Worm (Caenorhabditis elegans) whole organism, young adult: Measurements from ENCODE around the gene ech-6.

ENCODE experiments used
- B0336.3 ChIP-seq: fragments of 200-800 bp; sonication (Bioruptor generic); IDR thresholded peaks from 2 replicates; pipeline ENCODE4 v1.3.6; 2022; ENCODE audit warnings: missing genetic modification characterization, missing compliant biosample characterization
- C17E4.6 ChIP-seq: fragments of 200-800 bp; sonication (Bioruptor generic); IDR thresholded peaks from 2 replicates; pipeline ENCODE4 v1.3.6; 2022; ENCODE audit warnings: missing genetic modification reagents, missing genetic modification characterization, missing compliant biosample characterization
- D2030.7 ChIP-seq: fragments of 200-800 bp; sonication (Bioruptor generic); IDR thresholded peaks from 2 replicates; pipeline ENCODE4 v1.3.6; 2022; ENCODE audit warnings: missing genetic modification reagents, missing genetic modification characterization, missing compliant biosample characterization
- F10E7.11 ChIP-seq: sonication (generic microtip); optimal IDR thresholded peaks from 2 replicates; lab custom pipeline; 2017; ENCODE audit warnings: mild to moderate bottlenecking, missing genetic modification characterization, moderate library complexity, missing compliant biosample characterization
- F33H1.4 ChIP-seq: fragments of 200-800 bp; sonication (Bioruptor generic); IDR thresholded peaks from 2 replicates; pipeline ENCODE4 v1.3.6; 2022; ENCODE audit warnings: missing genetic modification reagents, missing genetic modification characterization, missing compliant biosample characterization
- F49E8.2 ChIP-seq: sonication (generic microtip); optimal IDR thresholded peaks from 3 replicates; lab custom pipeline; 2017; ENCODE audit warnings: missing genetic modification characterization, mild to moderate bottlenecking, missing compliant biosample characterization, antibody characterized with exemption, moderate library complexity; ENCODE audit not compliant: insufficient read depth
- F52B5.7 ChIP-seq: sonication (generic microtip); optimal IDR thresholded peaks from 2 replicates; lab custom pipeline; 2016; ENCODE audit warnings: mild to moderate bottlenecking, missing genetic modification characterization, missing compliant biosample characterization
- F57A8.1 ChIP-seq: fragments of 200-800 bp; sonication (Bioruptor generic); optimal IDR thresholded peaks from 2 replicates; lab custom pipeline; 2018; ENCODE audit warnings: mild to moderate bottlenecking, missing genetic modification characterization, moderate library complexity, missing compliant biosample characterization
- K12H6.12 ChIP-seq: fragments of 200-800 bp; sonication (Bioruptor generic); optimal IDR thresholded peaks from 2 replicates; lab custom pipeline; 2018; ENCODE audit warnings: mild to moderate bottlenecking, missing genetic modification characterization, missing compliant biosample characterization
- Y56A3A.18 ChIP-seq: fragments of 200-800 bp; sonication (Bioruptor generic); IDR thresholded peaks from 2 replicates; pipeline ENCODE4 v1.3.6; 2022; ENCODE audit warnings: missing genetic modification reagents, missing genetic modification characterization, missing compliant biosample characterization
- Y67H2A.10 ChIP-seq: fragments of 200-800 bp; sonication (Bioruptor generic); conservative IDR thresholded peaks from 2 replicates; pipeline ENCODE4 v1.3.6; 2022; ENCODE audit warnings: missing genetic modification reagents, missing genetic modification characterization, missing compliant biosample characterization
- Y95B8A.8 ChIP-seq: fragments of 200-800 bp; sonication (Bioruptor generic); IDR thresholded peaks from 2 replicates; pipeline ENCODE4 v1.3.6; 2022; ENCODE audit warnings: missing genetic modification reagents, missing genetic modification characterization, missing compliant biosample characterization
- akir-1 ChIP-seq: fragments of 200-800 bp; sonication (Bioruptor generic); optimal IDR thresholded peaks from 2 replicates; lab custom pipeline; 2018; ENCODE audit warnings: mild to moderate bottlenecking, missing genetic modification characterization, moderate library complexity, missing compliant biosample characterization
- atf-7 ChIP-seq: sonication (generic microtip); optimal IDR thresholded peaks from 2 replicates; lab custom pipeline; 2017; ENCODE audit warnings: mild to moderate bottlenecking, missing genetic modification characterization, missing compliant biosample characterization
- attf-6 ChIP-seq: fragments of 200-800 bp; sonication (Bioruptor generic); IDR thresholded peaks from 2 replicates; pipeline ENCODE4 v1.3.6; 2022; ENCODE audit warnings: missing genetic modification reagents, missing genetic modification characterization, missing compliant biosample characterization
- bed-2 ChIP-seq: fragments of 200-800 bp; sonication (Bioruptor generic); IDR thresholded peaks from 2 replicates; pipeline ENCODE4 v1.3.6; 2022; ENCODE audit warnings: missing genetic modification reagents, missing genetic modification characterization, missing compliant biosample characterization
- ccch-3 ChIP-seq: fragments of 200-800 bp; sonication (Bioruptor generic); optimal IDR thresholded peaks from 2 replicates; lab custom pipeline; 2018; ENCODE audit warnings: mild to moderate bottlenecking, missing genetic modification characterization, missing compliant biosample characterization
- ceh-27 ChIP-seq: fragments of 200-800 bp; sonication (Bioruptor generic); optimal IDR thresholded peaks from 2 replicates; lab custom pipeline; 2018; ENCODE audit warnings: mild to moderate bottlenecking, missing genetic modification characterization, moderate library complexity, missing compliant biosample characterization
- ceh-79 ChIP-seq: sonication (generic microtip); optimal IDR thresholded peaks from 2 replicates; lab custom pipeline; 2017; ENCODE audit warnings: mild to moderate bottlenecking, missing genetic modification characterization, missing compliant biosample characterization
- dpl-1 ChIP-seq: fragments of 150-350 bp; optimal IDR thresholded peaks from 2 replicates; lab custom pipeline; 2014; ENCODE audit warnings: missing biosample characterization, missing genetic modification reagents, missing genetic modification characterization
- efl-1 ChIP-seq: fragments of 150-350 bp; optimal IDR thresholded peaks from 2 replicates; lab custom pipeline; 2014; ENCODE audit warnings: missing biosample characterization, missing genetic modification reagents, missing genetic modification characterization
- egl-44 ChIP-seq: fragments of 200-800 bp; sonication (Bioruptor generic); IDR thresholded peaks from 2 replicates; pipeline ENCODE4 v1.3.6; 2022; ENCODE audit warnings: missing genetic modification reagents, missing genetic modification characterization, missing compliant biosample characterization
- him-1 ChIP-seq: sonication (generic microtip); optimal IDR thresholded peaks from 2 replicates; lab custom pipeline; 2016; ENCODE audit warnings: missing genotype, missing genetic modification reagents, missing genetic modification characterization, missing compliant biosample characterization
- hmg-1.2 ChIP-seq: fragments of 200-800 bp; sonication (Bioruptor generic); IDR thresholded peaks from 2 replicates; pipeline ENCODE4 v1.3.6; 2022; ENCODE audit warnings: missing genetic modification reagents, missing genetic modification characterization, missing compliant biosample characterization
- hmg-20 ChIP-seq: fragments of 200-800 bp; sonication (Bioruptor generic); IDR thresholded peaks from 2 replicates; pipeline ENCODE4 v1.3.6; 2022; ENCODE audit warnings: missing genetic modification reagents, missing genetic modification characterization, missing compliant biosample characterization
- hrde-1 ChIP-seq: sonication (generic microtip); optimal IDR thresholded peaks from 2 replicates; lab custom pipeline; 2016; ENCODE audit warnings: missing genetic modification characterization, mild to moderate bottlenecking, missing compliant biosample characterization, moderate library complexity, missing genotype, missing genetic modification reagents, borderline replicate concordance
- hsf-1 ChIP-seq: fragments of 200-800 bp; sonication (Bioruptor generic); IDR thresholded peaks from 2 replicates; pipeline ENCODE4 v1.3.6; 2022; ENCODE audit warnings: missing genetic modification reagents, missing genetic modification characterization, missing compliant biosample characterization
- lin-26 ChIP-seq: fragments of 200-800 bp; sonication (Bioruptor generic); IDR thresholded peaks from 2 replicates; pipeline ENCODE4 v1.3.6; 2022; ENCODE audit warnings: missing genetic modification reagents, missing genetic modification characterization, missing compliant biosample characterization
- lsl-1 ChIP-seq: fragments of 200-800 bp; sonication (Bioruptor generic); optimal IDR thresholded peaks from 2 replicates; lab custom pipeline; 2018; ENCODE audit warnings: mild to moderate bottlenecking, missing genetic modification characterization, moderate library complexity, missing compliant biosample characterization
- madf-8 ChIP-seq: fragments of 200-800 bp; sonication (Bioruptor generic); conservative IDR thresholded peaks from 2 replicates; pipeline ENCODE4 v1.3.6; 2022; ENCODE audit warnings: missing genetic modification reagents, missing genetic modification characterization, missing compliant biosample characterization
- mcd-1 ChIP-seq: fragments of 200-800 bp; sonication (Bioruptor generic); IDR thresholded peaks from 2 replicates; pipeline ENCODE4 v1.3.6; 2022; ENCODE audit warnings: missing genetic modification reagents, missing genetic modification characterization, missing compliant biosample characterization
- nhr-27 ChIP-seq: fragments of 200-800 bp; sonication (Bioruptor generic); optimal IDR thresholded peaks from 2 replicates; lab custom pipeline; 2018; ENCODE audit warnings: mild to moderate bottlenecking, missing genetic modification characterization, moderate library complexity, missing compliant biosample characterization
- nhr-80 ChIP-seq: sonication (generic microtip); optimal IDR thresholded peaks from 2 replicates; lab custom pipeline; 2016; ENCODE audit warnings: missing genetic modification characterization, missing compliant biosample characterization
- pbrm-1 ChIP-seq: fragments of 200-800 bp; sonication (Bioruptor generic); IDR thresholded peaks from 2 replicates; pipeline ENCODE4 v1.3.6; 2022; ENCODE audit warnings: missing genetic modification reagents, missing genetic modification characterization, missing compliant biosample characterization
- pha-4 ChIP-seq: fragments of 150-350 bp; sonication (generic microtip); optimal IDR thresholded peaks from 2 replicates; lab custom pipeline; 2014; ENCODE audit warnings: missing biosample characterization, missing genetic modification reagents, missing genetic modification characterization
- repo-1 ChIP-seq: sonication (generic microtip); optimal IDR thresholded peaks from 2 replicates; lab custom pipeline; 2017; ENCODE audit warnings: mild to moderate bottlenecking, missing genetic modification characterization, missing compliant biosample characterization
- rpc-1 ChIP-seq, 2 experiments: fragments of 150-350 bp in 1 of 2; sonication (generic microtip) in 1 of 2; optimal IDR thresholded peaks; 2 replicates each; lab custom pipeline; 2014 to 2018; ENCODE audit warnings: missing biosample characterization in 1 of 2, missing genetic modification characterization in 1 of 2, missing genetic modification reagents in 1 of 2, missing genotype in 1 of 2
- snpc-1.3 ChIP-seq: sonication (generic microtip); optimal IDR thresholded peaks from 2 replicates; lab custom pipeline; 2017; ENCODE audit warnings: missing genetic modification characterization, mild to moderate bottlenecking, missing compliant biosample characterization, antibody characterized with exemption, moderate library complexity, missing genotype, missing genetic modification reagents; ENCODE audit not compliant: insufficient read depth
- snpc-3.4 ChIP-seq: sonication (generic microtip); optimal IDR thresholded peaks from 2 replicates; lab custom pipeline; 2017; ENCODE audit warnings: missing genetic modification characterization, mild to moderate bottlenecking, missing compliant biosample characterization, antibody characterized with exemption, moderate library complexity, missing genotype, missing genetic modification reagents
- snpc-4 ChIP-seq, 5 experiments: fragments of 150-350 bp in 1 of 5; sonication (generic microtip) in 4 of 5; optimal IDR thresholded peaks; 2 replicates each; lab custom pipeline; 2014 to 2018; ENCODE audit warnings: missing genetic modification characterization in 5 of 5, missing biosample characterization in 3 of 5, antibody characterized with exemption in 2 of 5, mild to moderate bottlenecking in 2 of 5, missing compliant biosample characterization in 2 of 5, missing genotype in 2 of 5, moderate library complexity in 2 of 5, missing genetic modification reagents in 1 of 5
- xnd-1 ChIP-seq: sonication (generic microtip); optimal IDR thresholded peaks from 2 replicates; lab custom pipeline; 2016; ENCODE audit warnings: missing genotype, missing genetic modification reagents, missing genetic modification characterization, missing compliant biosample characterization
- zim-3 ChIP-seq: sonication (generic microtip); optimal IDR thresholded peaks from 2 replicates; lab custom pipeline; 2017; ENCODE audit warnings: mild to moderate bottlenecking, missing genetic modification characterization, moderate library complexity, missing compliant biosample characterization

ech-6 gene

DNA sequence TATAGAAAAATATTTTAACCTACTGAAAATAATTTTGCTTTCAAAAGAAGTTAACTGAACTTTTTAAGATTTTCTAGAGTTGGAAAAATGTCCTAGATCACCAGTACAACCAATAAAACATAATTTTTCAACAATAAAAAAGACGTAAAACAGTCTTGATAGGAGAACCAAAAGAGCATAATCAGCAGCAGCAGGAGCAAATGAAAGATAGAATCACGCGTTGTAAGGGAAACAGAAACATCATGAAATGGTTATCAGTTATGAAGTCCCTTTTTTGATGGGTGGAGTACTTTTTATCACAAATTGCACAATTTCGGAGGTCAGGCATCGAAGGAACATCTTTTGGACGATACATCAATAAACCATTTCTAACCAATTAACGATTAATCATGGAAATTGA lies 30.7 kb downstream of the ech-6 start:
- no peak for TF ChIP-seq pha-4
- peak; percentile 92 for TF ChIP-seq nhr-80 (tag; lab: Kevin White, UChicago)
- TF ChIP-seq snpc-4 (GFP tag; optimal IDR thresholded peaks at IDR 0.05; lab: Kevin White, UChicago) = no peak
- TF ChIP-seq snpc-4 (tag; optimal IDR thresholded peaks at IDR 0.05; lab: Kevin White, UChicago) = peak in 1 of 4 experiments; percentile 44

DNA sequence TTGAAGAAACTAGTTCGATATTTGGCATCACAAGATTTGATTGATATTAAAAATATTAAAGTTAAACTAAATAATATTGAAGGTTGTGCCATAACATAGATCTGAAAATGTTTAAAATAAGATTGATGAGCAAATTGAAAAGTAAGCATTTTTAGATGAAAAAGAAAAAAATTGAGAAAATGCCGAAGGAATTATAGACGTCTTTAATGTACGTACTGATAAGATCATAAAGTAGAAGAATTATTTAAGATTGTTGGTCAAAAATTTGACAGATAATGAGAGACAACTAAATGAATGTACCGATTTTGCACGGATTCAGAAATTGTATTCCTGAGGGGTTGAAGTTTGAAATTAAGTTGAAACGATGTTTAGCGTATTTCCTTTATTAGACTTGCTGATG lies 32.5 kb downstream of the ech-6 start, which contains the start of gene ncx-7:
TSS of gene ncx-7 (minus strand) at position 101 of the 400 bp plus-strand sequence.
- no peak for TF ChIP-seq snpc-1.3 (tag; lab: Kevin White, UChicago)
- peak; percentile 33 for TF ChIP-seq nhr-80 (tag; lab: Kevin White, UChicago)

DNA sequence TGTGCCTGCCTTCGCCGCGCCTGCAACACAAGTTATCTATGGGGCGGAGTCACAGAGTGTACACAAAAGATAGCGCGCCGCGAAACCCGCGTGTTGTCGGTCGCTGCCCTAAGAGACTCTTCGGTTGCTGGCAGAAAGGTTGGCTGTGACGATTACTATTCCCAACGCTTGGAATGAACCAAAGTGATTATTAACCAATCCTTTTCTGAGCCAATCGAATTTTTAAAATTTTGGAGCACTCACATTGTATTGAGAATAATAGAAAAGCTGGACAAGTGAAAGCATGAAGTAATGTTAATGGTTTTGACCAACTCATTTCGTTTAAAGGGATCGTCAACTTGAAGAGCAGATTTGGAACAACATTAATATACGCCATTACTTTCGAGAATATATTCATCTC lies 35.4 kb downstream of the ech-6 start:
- no peak for TF ChIP-seq ccch-3 (GFP tag; lab: Kevin White, UChicago)
- peak; percentile 64 for TF ChIP-seq F33H1.4 (GFP tag; lab: Robert Waterston, UW)
- no peak for TF ChIP-seq egl-44 (GFP tag; lab: Robert Waterston, UW)
- peak; percentile 55; the same call in 1 of the 2 replicates for TF ChIP-seq C17E4.6
- peak; percentile 87 for TF ChIP-seq attf-6 (GFP tag; lab: Robert Waterston, UW)
- no peak for TF ChIP-seq hmg-20 (GFP tag; lab: Robert Waterston, UW)
- peak; percentile 87 for TF ChIP-seq D2030.7 (GFP tag; lab: Robert Waterston, UW)
- peak; percentile 19 for TF ChIP-seq atf-7 (tag; lab: Kevin White, UChicago)
- peak; percentile 78; the same call in 1 of the 2 replicates for TF ChIP-seq Y56A3A.18
- TF ChIP-seq akir-1 = peak; percentile 20
- TF ChIP-seq madf-8 (GFP tag; lab: Robert Waterston, UW) = peak; percentile 37; the same call in 1 of the 2 replicates
- peak; percentile 87 for TF ChIP-seq B0336.3 (GFP tag; lab: Robert Waterston, UW)
- TF ChIP-seq F52B5.7 (tag; lab: Kevin White, UChicago) = no peak
- peak; percentile 97 for TF ChIP-seq snpc-3.4 (tag; lab: Kevin White, UChicago)
- TF ChIP-seq rpc-1 (optimal IDR thresholded peaks at IDR 0.05; lab: Kevin White, UChicago) = no peak
- peak; percentile 7 for TF ChIP-seq rpc-1 (tag; optimal IDR thresholded peaks at IDR 0.05; lab: Kevin White, UChicago)
- no peak for TF ChIP-seq lin-26 (GFP tag; lab: Robert Waterston, UW)
- TF ChIP-seq bed-2 = no peak
- TF ChIP-seq K12H6.12 (tag; lab: Kevin White, UChicago) = no peak
- TF ChIP-seq mcd-1 (GFP tag; lab: Robert Waterston, UW) = peak; percentile 76
- peak; percentile 40 for TF ChIP-seq zim-3 (tag; lab: Kevin White, UChicago)
- TF ChIP-seq snpc-4 (GFP tag; optimal IDR thresholded peaks at IDR 0.05; lab: Kevin White, UChicago) = peak; percentile 98
- TF ChIP-seq snpc-4 (tag; optimal IDR thresholded peaks at IDR 0.05; lab: Kevin White, UChicago) = peak; percentile 98 to 100 (median 99)
- TF ChIP-seq dpl-1 = no peak
- peak; percentile 18 for TF ChIP-seq nhr-27 (tag; lab: Kevin White, UChicago)
- peak; percentile 62 for TF ChIP-seq xnd-1 (tag; lab: Kevin White, UChicago)
- peak; percentile 76 for TF ChIP-seq repo-1 (tag; lab: Kevin White, UChicago)
- TF ChIP-seq hmg-1.2 (GFP tag; lab: Robert Waterston, UW) = peak; percentile 98
- TF ChIP-seq ceh-27 (GFP tag; lab: Kevin White, UChicago) = no peak
- TF ChIP-seq him-1 (tag; lab: Kevin White, UChicago) = peak; percentile 97
- TF ChIP-seq hrde-1 (tag; lab: Kevin White, UChicago) = peak; percentile 23
- peak; percentile 17 for TF ChIP-seq F10E7.11 (tag; lab: Kevin White, UChicago)
- TF ChIP-seq lsl-1 = peak; percentile 77
- peak; percentile 67 for TF ChIP-seq F49E8.2
- 0 out of 2 replicates have a peak, but pooled peaks have one; percentile 26 for TF ChIP-seq hsf-1
- peak; percentile 62; the same call in 1 of the 2 replicates for TF ChIP-seq Y95B8A.8
- no peak for TF ChIP-seq Y67H2A.10 (GFP tag; lab: Robert Waterston, UW)
- peak; percentile 27 for TF ChIP-seq ceh-79 (tag; lab: Kevin White, UChicago)
- TF ChIP-seq efl-1 (GFP tag; lab: Kevin White, UChicago) = peak; percentile 9
- no peak for TF ChIP-seq F57A8.1 (GFP tag; lab: Kevin White, UChicago)
- TF ChIP-seq pbrm-1 = peak; percentile 95
- peak; percentile 94 for TF ChIP-seq snpc-1.3 (tag; lab: Kevin White, UChicago)
